Fruit fly (Drosophila melanogaster): ENCODE results near the gene eIF3d1.

The eIF3d1 gene

dm6 chr3R:23704383-23705033, 24.7 kb downstream of the eIF3d1 start, which contains the start of gene Gba1b:
Gene Gba1b, plus strand, starts transcription at chr3R:23704804.
- no peak for TF ChIP-seq Pif1A (GFP tag; optimal IDR thresholded peaks at IDR 0.05)
- TF ChIP-seq Snoo (tag; optimal IDR thresholded peaks at IDR 0.05), result no peak
- no peak for TF ChIP-seq CG17806 (tag; optimal IDR thresholded peaks at IDR 0.05)
- no peak for TF ChIP-seq fd96Ca (GFP tag; IDR thresholded peaks at IDR 0.05)
- TF ChIP-seq CG15710 (tag; optimal IDR thresholded peaks at IDR 0.05), result no peak
- TF ChIP-seq CG8159 (tag; optimal IDR thresholded peaks at IDR 0.05), result no peak

DNA sequence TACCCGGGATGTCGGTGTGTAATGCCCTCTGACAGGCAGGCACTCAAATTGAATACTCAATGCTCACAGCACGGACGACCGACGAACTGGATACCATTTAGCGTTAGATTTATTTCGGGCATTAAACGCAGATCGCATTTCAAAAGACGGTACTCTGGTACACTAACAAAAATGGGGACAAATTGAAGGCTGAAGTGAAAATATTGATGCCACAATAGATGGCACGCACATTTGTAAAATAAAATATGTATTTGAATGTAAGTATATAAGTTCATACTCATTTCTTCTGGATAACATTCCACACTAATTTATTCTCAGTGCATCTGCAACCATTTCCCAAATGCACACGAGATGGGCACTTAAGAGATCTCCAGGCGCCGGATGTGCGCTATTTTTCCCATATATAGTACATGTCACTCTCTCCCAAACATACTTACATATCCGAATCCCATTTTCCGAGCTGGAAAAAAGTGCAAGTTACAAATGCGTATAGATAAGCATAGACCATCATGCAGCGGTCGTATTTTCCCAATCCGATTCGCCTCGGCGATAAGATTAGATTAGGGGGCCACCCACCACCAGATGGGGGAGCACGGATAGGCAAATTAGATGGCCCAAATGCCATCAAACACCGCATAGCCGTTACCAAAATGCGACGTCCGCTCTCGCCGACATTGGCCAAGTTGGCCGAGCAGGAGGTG, 29.8 kb downstream of the eIF3d1 start, which contains the start of gene CG10301:
TSS of gene CG10301 (plus strand) at position 651 of the 701 bp plus-strand sequence.
- TF ChIP-seq D1 (tag; optimal IDR thresholded peaks at IDR 0.05), result no peak
- TF ChIP-seq CG17806 (tag; optimal IDR thresholded peaks at IDR 0.05), result no peak
- no peak for TF ChIP-seq EcR (GFP tag; optimal IDR thresholded peaks at IDR 0.05)
- no peak for TF ChIP-seq gl (tag; optimal IDR thresholded peaks at IDR 0.05)
- TF ChIP-seq CG14655 (GFP tag; optimal IDR thresholded peaks at IDR 0.05), result no peak
- no peak for TF ChIP-seq CG4496 (GFP tag; IDR thresholded peaks at IDR 0.05)
- TF ChIP-seq CG12605 (GFP tag; IDR thresholded peaks at IDR 0.05), result no peak
- no peak for TF ChIP-seq CG34367 (tag; optimal IDR thresholded peaks at IDR 0.05)
- TF ChIP-seq Pif1A (GFP tag; optimal IDR thresholded peaks at IDR 0.05), result no peak
- no peak for TF ChIP-seq CG32121 (GFP tag; IDR thresholded peaks at IDR 0.05)

dm6 chr3R:23711195-23711594, 31.4 kb downstream of the eIF3d1 start, which contains the start of gene CG10300:
Gene CG10300, plus strand, starts transcription at chr3R:23711527.
- TF ChIP-seq CG17806 (tag; optimal IDR thresholded peaks at IDR 0.05) (no peak), CG13204 (GFP tag; optimal IDR thresholded peaks at IDR 0.05) (no peak), fd96Ca (GFP tag; IDR thresholded peaks at IDR 0.05) (no peak), EcR (GFP tag; optimal IDR thresholded peaks at IDR 0.05) (no peak), CG14655 (GFP tag; optimal IDR thresholded peaks at IDR 0.05) (no peak), CG12605 (GFP tag; IDR thresholded peaks at IDR 0.05) (no peak), CG9948 (tag; optimal IDR thresholded peaks at IDR 0.05) (no peak), CG32121 (GFP tag; IDR thresholded peaks at IDR 0.05) (no peak), CG15710 (tag; optimal IDR thresholded peaks at IDR 0.05) (no peak), CG4496 (GFP tag; IDR thresholded peaks at IDR 0.05) (no peak), gl (tag; optimal IDR thresholded peaks at IDR 0.05) (no peak), rn (GFP tag; IDR thresholded peaks at IDR 0.05) (no peak), CG10348 (GFP tag; IDR thresholded peaks at IDR 0.05) (no peak), Pif1B (GFP tag; optimal IDR thresholded peaks at IDR 0.05) (no peak), Pif1A (GFP tag; optimal IDR thresholded peaks at IDR 0.05) (no peak)

DNA sequence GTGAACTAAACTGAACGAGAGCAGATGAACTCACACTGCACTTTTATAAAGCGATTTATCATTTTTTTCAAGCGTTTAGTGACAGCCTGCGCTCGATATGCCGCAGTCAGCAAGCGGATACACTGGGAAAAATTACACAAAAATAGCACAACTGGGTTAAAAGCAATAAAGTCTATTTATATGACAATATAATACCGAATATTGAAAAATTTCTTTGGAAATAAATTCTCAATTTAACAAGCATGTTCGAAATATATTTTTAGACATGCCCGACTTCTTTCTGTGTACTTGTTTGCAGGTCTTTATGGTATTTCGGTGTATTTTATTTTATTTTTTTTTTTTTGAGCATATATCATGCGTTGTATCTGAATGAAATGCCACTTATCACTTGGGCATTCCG, 34.1 kb downstream of the eIF3d1 start:
- TF ChIP-seq CG12605 (GFP tag; IDR thresholded peaks at IDR 0.05) (peak; percentile 64), CG8301 (tag; optimal IDR thresholded peaks at IDR 0.05) (peak; percentile 54), CG14655 (GFP tag; optimal IDR thresholded peaks at IDR 0.05) (peak; percentile 51), CG15710 (tag; optimal IDR thresholded peaks at IDR 0.05) (peak; percentile 73), Pif1B (GFP tag; optimal IDR thresholded peaks at IDR 0.05) (peak; percentile 75), D1 (tag; optimal IDR thresholded peaks at IDR 0.05) (no peak), CG32121 (GFP tag; IDR thresholded peaks at IDR 0.05) (no peak), CG10348 (GFP tag; IDR thresholded peaks at IDR 0.05) (no peak), Snoo (tag; optimal IDR thresholded peaks at IDR 0.05) (peak; percentile 78), CG8159 (tag; optimal IDR thresholded peaks at IDR 0.05) (peak; percentile 74), CG13204 (GFP tag; optimal IDR thresholded peaks at IDR 0.05) (no peak), rn (GFP tag; IDR thresholded peaks at IDR 0.05) (0 out of 2 replicates have a peak, but pooled peaks have one; percentile 45), gl (tag; optimal IDR thresholded peaks at IDR 0.05) (no peak), CG17806 (tag; optimal IDR thresholded peaks at IDR 0.05) (peak; percentile 61), Ets98B (GFP tag; IDR thresholded peaks at IDR 0.05) (peak; percentile 36; the same call in 1 of the 2 replicates), fd96Ca (GFP tag; IDR thresholded peaks at IDR 0.05) (no peak), Pif1A (GFP tag; optimal IDR thresholded peaks at IDR 0.05) (peak; percentile 76), CG4496 (GFP tag; IDR thresholded peaks at IDR 0.05) (peak; percentile 85), CG34367 (tag; optimal IDR thresholded peaks at IDR 0.05) (peak; percentile 70), CG9948 (tag; optimal IDR thresholded peaks at IDR 0.05) (peak; percentile 53), EcR (GFP tag; optimal IDR thresholded peaks at IDR 0.05) (no peak)

DNA sequence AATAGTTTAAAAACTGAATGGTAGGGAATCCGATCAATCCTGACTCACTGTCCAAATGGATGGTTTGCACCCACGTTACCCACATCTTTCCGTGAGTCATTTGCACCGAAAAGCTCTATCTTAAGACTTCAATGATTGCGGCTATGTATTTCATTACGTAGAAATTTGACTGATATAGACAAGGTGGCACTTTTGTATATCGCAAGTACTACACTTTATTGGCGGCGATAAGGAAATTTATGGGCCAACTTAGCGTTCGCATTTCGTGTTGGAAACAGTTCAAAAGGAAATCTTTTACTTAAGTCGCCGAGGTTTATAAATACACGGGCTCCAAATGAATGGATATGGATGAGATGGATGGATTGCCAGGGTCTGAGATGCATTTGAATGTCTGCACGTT, 35.0 kb downstream of the eIF3d1 start:
- TF ChIP-seq EcR (GFP tag; optimal IDR thresholded peaks at IDR 0.05) (no peak), CG9948 (tag; optimal IDR thresholded peaks at IDR 0.05) (no peak), CG17806 (tag; optimal IDR thresholded peaks at IDR 0.05) (no peak), CG13204 (GFP tag; optimal IDR thresholded peaks at IDR 0.05) (no peak), D1 (tag; optimal IDR thresholded peaks at IDR 0.05) (no peak), rn (GFP tag; IDR thresholded peaks at IDR 0.05) (no peak), CG4496 (GFP tag; IDR thresholded peaks at IDR 0.05) (no peak), CG32121 (GFP tag; IDR thresholded peaks at IDR 0.05) (no peak), CG14655 (GFP tag; optimal IDR thresholded peaks at IDR 0.05) (no peak), CG34367 (tag; optimal IDR thresholded peaks at IDR 0.05) (no peak), Pif1A (GFP tag; optimal IDR thresholded peaks at IDR 0.05) (no peak), CG12605 (GFP tag; IDR thresholded peaks at IDR 0.05) (no peak), CG8301 (tag; optimal IDR thresholded peaks at IDR 0.05) (no peak), fd96Ca (GFP tag; IDR thresholded peaks at IDR 0.05) (no peak), Ets98B (GFP tag; IDR thresholded peaks at IDR 0.05) (no peak), gl (tag; optimal IDR thresholded peaks at IDR 0.05) (no peak), Pif1B (GFP tag; optimal IDR thresholded peaks at IDR 0.05) (no peak), CG10348 (GFP tag; IDR thresholded peaks at IDR 0.05) (no peak), Snoo (tag; optimal IDR thresholded peaks at IDR 0.05) (no peak)

Data from whole organism, pupa.